Worm (Caenorhabditis elegans) whole organism, L1 larva: Measurements from ENCODE around the gene arrd-28.

Source experiments
- C04F5.9 ChIP-seq: sonication (generic microtip); optimal IDR thresholded peaks from 2 replicates; lab custom pipeline; 2016; ENCODE audit warnings: missing genetic modification characterization, missing compliant biosample characterization
- C16A3.4 ChIP-seq: fragments of 150-350 bp; optimal IDR thresholded peaks from 2 replicates; lab custom pipeline; 2014; ENCODE audit warnings: missing biosample characterization, missing genetic modification characterization
- F16B12.6 ChIP-seq: fragments of 150-350 bp; optimal IDR thresholded peaks from 2 replicates; lab custom pipeline; 2014; ENCODE audit warnings: missing biosample characterization, missing genetic modification characterization
- alr-1 ChIP-seq: fragments of 200-800 bp; sonication (Bioruptor generic); optimal IDR thresholded peaks from 2 replicates; lab custom pipeline; 2018; ENCODE audit warnings: borderline replicate concordance, mild to moderate bottlenecking, missing genetic modification characterization, missing compliant biosample characterization
- aly-2 ChIP-seq: fragments of 150-350 bp; optimal IDR thresholded peaks from 2 replicates; lab custom pipeline; 2014; ENCODE audit warnings: missing biosample characterization, missing genetic modification characterization
- ceh-8 ChIP-seq: fragments of 200-800 bp; sonication (Bioruptor generic); optimal IDR thresholded peaks from 2 replicates; lab custom pipeline; 2018; ENCODE audit warnings: mild to moderate bottlenecking, missing genetic modification characterization, moderate library complexity, missing compliant biosample characterization
- ceh-90 ChIP-seq: sonication (generic microtip); optimal IDR thresholded peaks from 2 replicates; lab custom pipeline; 2016; ENCODE audit warnings: missing genetic modification characterization, missing compliant biosample characterization
- dpl-1 ChIP-seq, 3 experiments: fragments of 150-350 bp in 2 of 3; sonication (generic microtip) in 1 of 3; optimal IDR thresholded peaks; 2 replicates each; lab custom pipeline; 2014 to 2017; ENCODE audit warnings: missing biosample characterization in 3 of 3, missing genetic modification characterization in 3 of 3, missing genetic modification reagents in 3 of 3
- dsc-1 ChIP-seq: sonication (generic microtip); optimal IDR thresholded peaks from 2 replicates; lab custom pipeline; 2016; ENCODE audit warnings: mild to moderate bottlenecking, missing genetic modification characterization, missing compliant biosample characterization
- efl-1 ChIP-seq, 4 experiments: fragments of 150-350 bp; optimal IDR thresholded peaks in 3 of 4; peaks in 1 of 4; 1 replicate in 1 of 4; 2 replicates in 3 of 4; lab custom pipeline; 2014; ENCODE audit warnings: missing biosample characterization in 2 of 4, missing genetic modification characterization in 2 of 4, missing genetic modification reagents in 2 of 4
- elt-2 ChIP-seq: sonication (generic microtip); optimal IDR thresholded peaks from 2 replicates; lab custom pipeline; 2016; ENCODE audit warnings: missing genetic modification characterization, mild to moderate bottlenecking, inconsistent platforms, missing compliant biosample characterization, missing genetic modification reagents
- fos-1 ChIP-seq: fragments of 150-350 bp; optimal IDR thresholded peaks from 2 replicates; lab custom pipeline; 2014; ENCODE audit warnings: missing biosample characterization, missing genetic modification characterization
- grh-1 ChIP-seq: fragments of 200-800 bp; sonication (Bioruptor generic); IDR thresholded peaks from 2 replicates; pipeline ENCODE4 v1.3.6; 2022; ENCODE audit warnings: missing genetic modification reagents, missing genetic modification characterization, missing compliant biosample characterization
- lin-13 ChIP-seq: fragments of 150-350 bp; optimal IDR thresholded peaks from 2 replicates; lab custom pipeline; 2014; ENCODE audit warnings: missing biosample characterization, missing genetic modification reagents, missing genetic modification characterization
- lin-14 ChIP-seq: fragments of 200-800 bp; sonication (Bioruptor generic); optimal IDR thresholded peaks from 2 replicates; lab custom pipeline; 2018; ENCODE audit warnings: mild to moderate bottlenecking, missing genetic modification characterization, moderate library complexity, missing compliant biosample characterization
- lin-35 ChIP-seq, 2 experiments: fragments of 150-350 bp; optimal IDR thresholded peaks; 2 replicates each; lab custom pipeline; 2014; ENCODE audit warnings: missing biosample characterization in 2 of 2, missing genetic modification characterization in 2 of 2, missing genetic modification reagents in 2 of 2
- lin-39 ChIP-seq: fragments of 150-350 bp; optimal IDR thresholded peaks from 2 replicates; lab custom pipeline; 2014; ENCODE audit warnings: missing biosample characterization, missing genetic modification reagents, missing genetic modification characterization
- lsy-2 ChIP-seq, 2 experiments: fragments of 150-350 bp; optimal IDR thresholded peaks; 2 replicates each; lab custom pipeline; 2014; ENCODE audit warnings: missing biosample characterization in 2 of 2, missing genetic modification characterization in 2 of 2
- mdl-1 ChIP-seq, 2 experiments: fragments of 150-350 bp; optimal IDR thresholded peaks; 2 replicates each; lab custom pipeline; 2014 to 2017; ENCODE audit warnings: missing biosample characterization in 2 of 2, missing genetic modification characterization in 2 of 2, inconsistent platforms in 1 of 2
- mef-2 ChIP-seq: fragments of 150-350 bp; optimal IDR thresholded peaks from 2 replicates; lab custom pipeline; 2014; ENCODE audit warnings: missing biosample characterization, missing genetic modification characterization
- nhr-237 ChIP-seq: fragments of 150-350 bp; optimal IDR thresholded peaks from 2 replicates; lab custom pipeline; 2014; ENCODE audit warnings: missing biosample characterization, missing genetic modification characterization
- nhr-71 ChIP-seq: sonication (generic microtip); optimal IDR thresholded peaks from 2 replicates; lab custom pipeline; 2016; ENCODE audit warnings: mild to moderate bottlenecking, missing genetic modification characterization, moderate library complexity, missing compliant biosample characterization
- pag-3 ChIP-seq: sonication (generic microtip); optimal IDR thresholded peaks from 2 replicates; lab custom pipeline; 2017; ENCODE audit warnings: missing genetic modification characterization, mild to moderate bottlenecking, missing compliant biosample characterization, antibody characterized with exemption, borderline replicate concordance; ENCODE audit not compliant: insufficient read depth
- pax-3 ChIP-seq: fragments of 200-800 bp; sonication (Bioruptor generic); optimal IDR thresholded peaks from 2 replicates; lab custom pipeline; 2018; ENCODE audit warnings: mild to moderate bottlenecking, missing genetic modification characterization, moderate library complexity, missing compliant biosample characterization
- rnt-1 ChIP-seq: sonication (generic microtip); optimal IDR thresholded peaks from 2 replicates; lab custom pipeline; 2016; ENCODE audit warnings: mild to moderate bottlenecking, missing genetic modification characterization, moderate library complexity, missing compliant biosample characterization
- snpc-4 ChIP-seq: fragments of 150-350 bp; optimal IDR thresholded peaks from 2 replicates; lab custom pipeline; 2014; ENCODE audit warnings: missing biosample characterization, missing genetic modification characterization
- sup-37 ChIP-seq: fragments of 200-800 bp; sonication (Bioruptor generic); optimal IDR thresholded peaks from 2 replicates; lab custom pipeline; 2018; ENCODE audit warnings: mild to moderate bottlenecking, missing genetic modification characterization, missing compliant biosample characterization
- swsn-7 ChIP-seq: sonication (generic microtip); optimal IDR thresholded peaks from 2 replicates; lab custom pipeline; 2016; ENCODE audit warnings: missing genetic modification characterization, missing compliant biosample characterization
- unc-86 ChIP-seq: sonication (generic microtip); optimal IDR thresholded peaks from 2 replicates; lab custom pipeline; 2016; ENCODE audit warnings: missing genetic modification characterization, missing compliant biosample characterization
- xbp-1 ChIP-seq: sonication (generic microtip); optimal IDR thresholded peaks from 2 replicates; lab custom pipeline; 2016; ENCODE audit warnings: missing genetic modification characterization, missing compliant biosample characterization

The arrd-28 gene

ce11 chrX:10158716-10159115 is 25.1 kb upstream of the arrd-28 start, which contains the start of gene erd-2.1 (continued):
- TF ChIP-seq ceh-90 (tag; lab: Kevin White, UChicago) (no peak), lin-35 (GFP tag; optimal IDR thresholded peaks at IDR 0.05; lab: Kevin White, UChicago) (peak; percentile 37 to 69), nhr-237 (no peak), alr-1 (tag; lab: Kevin White, UChicago) (no peak), fos-1 (tag; lab: Kevin White, UChicago) (no peak), efl-1 (optimal IDR thresholded peaks at IDR 0.05; lab: Kevin White, UChicago) (peak; percentile 22 to 57), efl-1 (GFP tag; optimal IDR thresholded peaks at IDR 0.05 in 1 of 2; lab: Kevin White, UChicago) (peak in 1 of 2 experiments; percentile 48), F16B12.6 (tag; lab: Kevin White, UChicago) (no peak), grh-1 (GFP tag; lab: Robert Waterston, UW) (peak; percentile 48; the same call in 1 of the 2 replicates), lsy-2 (tag; optimal IDR thresholded peaks at IDR 0.05; lab: Kevin White, UChicago) (peak; percentile 48 to 69), C16A3.4 (tag; lab: Kevin White, UChicago) (peak; percentile 59)
- TF ChIP-seq, all 84 proteins: peak for 28

ce11 chrX:10160097-10160677 is 23.6 kb upstream of the arrd-28 start, which contains the start of gene F09B9.4:
TSS of gene F09B9.4 (plus strand) at chrX:10160627.
- TF ChIP-seq rnt-1 (tag; lab: Kevin White, UChicago), result peak; percentile 65
- TF ChIP-seq lsy-2 (tag; optimal IDR thresholded peaks at IDR 0.05; lab: Kevin White, UChicago), result no peak
- no peak for TF ChIP-seq mdl-1 (tag; optimal IDR thresholded peaks at IDR 0.05; lab: Kevin White, UChicago)
- no peak for TF ChIP-seq C04F5.9 (tag; lab: Kevin White, UChicago)
- TF ChIP-seq pag-3, result no peak
- TF ChIP-seq lin-39 (tag; lab: Kevin White, UChicago), result peak; percentile 10
- no peak for TF ChIP-seq swsn-7 (tag; lab: Kevin White, UChicago)
- TF ChIP-seq nhr-71 (tag; lab: Kevin White, UChicago), result peak; percentile 23
- TF ChIP-seq lin-14 (GFP tag; lab: Kevin White, UChicago), result peak; percentile 59
- TF ChIP-seq dpl-1 (GFP tag; optimal IDR thresholded peaks at IDR 0.05; lab: Kevin White, UChicago), result no peak
- TF ChIP-seq pax-3 (tag; lab: Kevin White, UChicago), result no peak
- TF ChIP-seq sup-37 (GFP tag; lab: Kevin White, UChicago), result no peak
- TF ChIP-seq, all 84 proteins: peak for 4

ce11 chrX:10162476-10162875 is 21.3 kb upstream of the arrd-28 start:
- TF ChIP-seq aly-2 (no peak), lin-14 (GFP tag; lab: Kevin White, UChicago) (no peak), alr-1 (tag; lab: Kevin White, UChicago) (no peak), lin-13 (GFP tag; lab: Kevin White, UChicago) (no peak), unc-86 (tag; lab: Kevin White, UChicago) (no peak)

- TF ChIP-seq elt-2 (tag; lab: Kevin White, UChicago) (no peak), lin-14 (GFP tag; lab: Kevin White, UChicago) (peak; percentile 33), snpc-4 (tag; lab: Kevin White, UChicago) (no peak), xbp-1 (tag; lab: Kevin White, UChicago) (no peak), rnt-1 (tag; lab: Kevin White, UChicago) (no peak), ceh-8 (GFP tag; lab: Kevin White, UChicago) (peak; percentile 78)
Measured at ce11 chrX:10163212-10163611, 20.6 kb upstream of the arrd-28 start.

ce11 chrX:10167005-10167404 is 16.8 kb upstream of the arrd-28 start, which contains the start of gene rnp-9:
TSS of gene rnp-9 (plus strand) at chrX:10167305.
- peak; percentile 35 for TF ChIP-seq dsc-1 (tag; lab: Kevin White, UChicago)
- TF ChIP-seq mef-2 (tag; lab: Kevin White, UChicago), result no peak
